Worm (Caenorhabditis elegans) whole organism, young adult: ENCODE results near the gene ubq-1.

Experiments
- D2030.7 ChIP-seq: fragments of 200-800 bp; sonication (Bioruptor generic); IDR thresholded peaks from 2 replicates; pipeline ENCODE4 v1.3.6; 2022; ENCODE audit warnings: missing genetic modification reagents, missing genetic modification characterization, missing compliant biosample characterization
- F23B12.7 ChIP-seq: sonication (generic microtip); optimal IDR thresholded peaks from 2 replicates; lab custom pipeline; 2017; ENCODE audit warnings: missing genetic modification characterization, mild to moderate bottlenecking, missing compliant biosample characterization, antibody characterized with exemption, moderate library complexity; ENCODE audit not compliant: insufficient read depth
- F33H1.4 ChIP-seq: fragments of 200-800 bp; sonication (Bioruptor generic); IDR thresholded peaks from 2 replicates; pipeline ENCODE4 v1.3.6; 2022; ENCODE audit warnings: missing genetic modification reagents, missing genetic modification characterization, missing compliant biosample characterization
- F37B4.10 ChIP-seq: fragments of 200-800 bp; sonication (Bioruptor generic); IDR thresholded peaks from 2 replicates; pipeline ENCODE4 v1.3.6; 2022; ENCODE audit warnings: missing genetic modification characterization, missing compliant biosample characterization
- F39B2.1 ChIP-seq: fragments of 200-800 bp; sonication (Bioruptor generic); IDR thresholded peaks from 2 replicates; pipeline ENCODE4 v1.3.6; 2022; ENCODE audit warnings: missing genetic modification reagents, missing genetic modification characterization, missing compliant biosample characterization
- F55B11.4 ChIP-seq: sonication (generic microtip); optimal IDR thresholded peaks from 2 replicates; lab custom pipeline; 2016; ENCODE audit warnings: missing compliant biosample characterization, missing genetic modification characterization, borderline replicate concordance; ENCODE audit not compliant: insufficient read depth
- T26A5.8 ChIP-seq: sonication (generic microtip); optimal IDR thresholded peaks from 2 replicates; lab custom pipeline; 2016; ENCODE audit warnings: missing genetic modification characterization, missing compliant biosample characterization
- Y53F4B.3 ChIP-seq: fragments of 200-800 bp; sonication (Bioruptor generic); IDR thresholded peaks from 2 replicates; pipeline ENCODE4 v1.3.6; 2022; ENCODE audit warnings: missing genetic modification reagents, missing genetic modification characterization, missing compliant biosample characterization
- Y53G8AR.9 ChIP-seq: fragments of 200-800 bp; sonication (Bioruptor generic); conservative IDR thresholded peaks from 2 replicates; pipeline ENCODE4 v1.3.6; 2022; ENCODE audit warnings: missing genetic modification reagents, missing genetic modification characterization, missing compliant biosample characterization
- Y67H2A.10 ChIP-seq: fragments of 200-800 bp; sonication (Bioruptor generic); conservative IDR thresholded peaks from 2 replicates; pipeline ENCODE4 v1.3.6; 2022; ENCODE audit warnings: missing genetic modification reagents, missing genetic modification characterization, missing compliant biosample characterization
- ZK185.1 ChIP-seq: sonication (generic microtip); optimal IDR thresholded peaks from 2 replicates; lab custom pipeline; 2016; ENCODE audit warnings: mild to moderate bottlenecking, missing genetic modification characterization, missing compliant biosample characterization; ENCODE audit not compliant: poor library complexity, severe bottlenecking
- akir-1 ChIP-seq: fragments of 200-800 bp; sonication (Bioruptor generic); optimal IDR thresholded peaks from 2 replicates; lab custom pipeline; 2018; ENCODE audit warnings: mild to moderate bottlenecking, missing genetic modification characterization, moderate library complexity, missing compliant biosample characterization
- attf-5 ChIP-seq: fragments of 200-800 bp; sonication (Bioruptor generic); optimal IDR thresholded peaks from 2 replicates; lab custom pipeline; 2018; ENCODE audit warnings: mild to moderate bottlenecking, missing genetic modification characterization, missing compliant biosample characterization
- attf-6 ChIP-seq: fragments of 200-800 bp; sonication (Bioruptor generic); IDR thresholded peaks from 2 replicates; pipeline ENCODE4 v1.3.6; 2022; ENCODE audit warnings: missing genetic modification reagents, missing genetic modification characterization, missing compliant biosample characterization
- bed-2 ChIP-seq: fragments of 200-800 bp; sonication (Bioruptor generic); IDR thresholded peaks from 2 replicates; pipeline ENCODE4 v1.3.6; 2022; ENCODE audit warnings: missing genetic modification reagents, missing genetic modification characterization, missing compliant biosample characterization
- cebp-1 ChIP-seq, 2 experiments: fragments of 200-800 bp in 1 of 2; sonication (Bioruptor generic) in 1 of 2; sonication (generic microtip) in 1 of 2; IDR thresholded peaks in 1 of 2; optimal IDR thresholded peaks in 1 of 2; 2 replicates each; pipeline versions ENCODE4 v1.3.6 to Lab custom; 2017 to 2022; ENCODE audit warnings: missing compliant biosample characterization in 2 of 2, missing genetic modification characterization in 2 of 2, mild to moderate bottlenecking in 1 of 2, missing genetic modification reagents in 1 of 2, moderate library complexity in 1 of 2
- dpl-1 ChIP-seq: fragments of 150-350 bp; optimal IDR thresholded peaks from 2 replicates; lab custom pipeline; 2014; ENCODE audit warnings: missing biosample characterization, missing genetic modification reagents, missing genetic modification characterization
- egl-18 ChIP-seq: fragments of 200-800 bp; sonication (Bioruptor generic); IDR thresholded peaks from 2 replicates; pipeline ENCODE4 v1.3.6; 2022; ENCODE audit warnings: missing genetic modification reagents, missing genetic modification characterization, missing compliant biosample characterization
- egl-44 ChIP-seq: fragments of 200-800 bp; sonication (Bioruptor generic); IDR thresholded peaks from 2 replicates; pipeline ENCODE4 v1.3.6; 2022; ENCODE audit warnings: missing genetic modification reagents, missing genetic modification characterization, missing compliant biosample characterization
- ets-4 ChIP-seq: fragments of 200-800 bp; sonication (Bioruptor generic); optimal IDR thresholded peaks from 2 replicates; lab custom pipeline; 2018; ENCODE audit warnings: mild to moderate bottlenecking, missing genetic modification characterization, missing compliant biosample characterization
- him-1 ChIP-seq: sonication (generic microtip); optimal IDR thresholded peaks from 2 replicates; lab custom pipeline; 2016; ENCODE audit warnings: missing genotype, missing genetic modification reagents, missing genetic modification characterization, missing compliant biosample characterization
- hlh-12 ChIP-seq: sonication (generic microtip); optimal IDR thresholded peaks from 2 replicates; lab custom pipeline; 2016; ENCODE audit warnings: missing genetic modification characterization, missing compliant biosample characterization
- hlh-26 ChIP-seq: fragments of 200-800 bp; sonication (Bioruptor generic); conservative IDR thresholded peaks from 2 replicates; pipeline ENCODE4 v1.3.6; 2022; ENCODE audit warnings: missing genetic modification reagents, missing genetic modification characterization, missing compliant biosample characterization
- hmg-1.2 ChIP-seq: fragments of 200-800 bp; sonication (Bioruptor generic); IDR thresholded peaks from 2 replicates; pipeline ENCODE4 v1.3.6; 2022; ENCODE audit warnings: missing genetic modification reagents, missing genetic modification characterization, missing compliant biosample characterization
- lin-35 ChIP-seq, 3 experiments: fragments of 150-350 bp in 2 of 3; sonication (generic microtip) in 1 of 3; optimal IDR thresholded peaks; 2 replicates each; lab custom pipeline; 2014 to 2018; ENCODE audit warnings: missing biosample characterization in 3 of 3, missing genetic modification characterization in 3 of 3, missing genetic modification reagents in 3 of 3
- lin-40 ChIP-seq: sonication (generic microtip); optimal IDR thresholded peaks from 2 replicates; lab custom pipeline; 2016; ENCODE audit warnings: missing genetic modification characterization, mild to moderate bottlenecking, missing compliant biosample characterization, missing genotype, missing genetic modification reagents
- lin-54 ChIP-seq: fragments of 200-800 bp; sonication (Bioruptor generic); optimal IDR thresholded peaks from 2 replicates; lab custom pipeline; 2018; ENCODE audit warnings: mild to moderate bottlenecking, missing genetic modification characterization, missing compliant biosample characterization
- lsl-1 ChIP-seq: fragments of 200-800 bp; sonication (Bioruptor generic); optimal IDR thresholded peaks from 2 replicates; lab custom pipeline; 2018; ENCODE audit warnings: mild to moderate bottlenecking, missing genetic modification characterization, moderate library complexity, missing compliant biosample characterization
- madf-10 ChIP-seq: sonication (generic microtip); optimal IDR thresholded peaks from 2 replicates; lab custom pipeline; 2016; ENCODE audit warnings: mild to moderate bottlenecking, missing genetic modification characterization, missing compliant biosample characterization
- madf-6 ChIP-seq: fragments of 200-800 bp; sonication (Bioruptor generic); IDR thresholded peaks from 2 replicates; pipeline ENCODE4 v1.3.6; 2022; ENCODE audit warnings: missing genetic modification reagents, missing genetic modification characterization, missing compliant biosample characterization
- madf-8 ChIP-seq: fragments of 200-800 bp; sonication (Bioruptor generic); conservative IDR thresholded peaks from 2 replicates; pipeline ENCODE4 v1.3.6; 2022; ENCODE audit warnings: missing genetic modification reagents, missing genetic modification characterization, missing compliant biosample characterization
- mcd-1 ChIP-seq: fragments of 200-800 bp; sonication (Bioruptor generic); IDR thresholded peaks from 2 replicates; pipeline ENCODE4 v1.3.6; 2022; ENCODE audit warnings: missing genetic modification reagents, missing genetic modification characterization, missing compliant biosample characterization
- mel-28 ChIP-seq: sonication (generic microtip); optimal IDR thresholded peaks from 2 replicates; lab custom pipeline; 2016; ENCODE audit warnings: borderline replicate concordance, mild to moderate bottlenecking, missing genetic modification characterization, missing compliant biosample characterization
- nhr-179 ChIP-seq: sonication (generic microtip); optimal IDR thresholded peaks from 2 replicates; lab custom pipeline; 2016; ENCODE audit warnings: mild to moderate bottlenecking, missing genetic modification characterization, missing compliant biosample characterization
- snpc-1.3 ChIP-seq: sonication (generic microtip); optimal IDR thresholded peaks from 2 replicates; lab custom pipeline; 2017; ENCODE audit warnings: missing genetic modification characterization, mild to moderate bottlenecking, missing compliant biosample characterization, antibody characterized with exemption, moderate library complexity, missing genotype, missing genetic modification reagents; ENCODE audit not compliant: insufficient read depth
- snpc-3.4 ChIP-seq: sonication (generic microtip); optimal IDR thresholded peaks from 2 replicates; lab custom pipeline; 2017; ENCODE audit warnings: missing genetic modification characterization, mild to moderate bottlenecking, missing compliant biosample characterization, antibody characterized with exemption, moderate library complexity, missing genotype, missing genetic modification reagents
- snpc-4 ChIP-seq, 5 experiments: fragments of 150-350 bp in 1 of 5; sonication (generic microtip) in 4 of 5; optimal IDR thresholded peaks; 2 replicates each; lab custom pipeline; 2014 to 2018; ENCODE audit warnings: missing genetic modification characterization in 5 of 5, missing biosample characterization in 3 of 5, antibody characterized with exemption in 2 of 5, mild to moderate bottlenecking in 2 of 5, missing compliant biosample characterization in 2 of 5, missing genotype in 2 of 5, moderate library complexity in 2 of 5, missing genetic modification reagents in 1 of 5
- tbp1 ChIP-seq: fragments of 200-800 bp; sonication (Bioruptor generic); optimal IDR thresholded peaks from 2 replicates; lab custom pipeline; 2018; ENCODE audit warnings: mild to moderate bottlenecking, missing genetic modification characterization, missing compliant biosample characterization
- ztf-6 ChIP-seq: fragments of 200-800 bp; sonication (Bioruptor generic); IDR thresholded peaks from 2 replicates; pipeline ENCODE4 v1.3.6; 2022; ENCODE audit warnings: missing genetic modification reagents, missing genetic modification characterization, missing compliant biosample characterization

Gene ubq-1

DNA sequence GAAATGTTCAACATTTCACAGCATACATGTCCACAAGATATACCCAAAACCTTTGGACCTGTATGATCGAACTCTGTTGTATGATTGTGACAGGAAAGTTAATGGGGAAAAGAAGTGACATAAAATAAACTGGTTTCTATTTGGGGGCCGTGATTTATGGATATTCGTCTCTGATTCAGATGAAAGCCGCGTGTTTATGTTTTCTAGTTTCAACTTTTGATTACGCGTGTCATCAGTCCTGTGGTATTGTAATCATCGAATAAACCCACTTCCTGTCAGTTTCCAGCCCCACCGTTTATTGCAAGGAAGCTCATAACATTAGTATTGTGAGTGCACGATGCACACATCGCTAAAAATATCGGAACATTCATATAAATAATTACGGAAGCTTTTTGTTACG is 17.8 kb upstream of the ubq-1 start:
- TF ChIP-seq akir-1 (GFP tag; lab: Kevin White, UChicago) (no peak), F55B11.4 (tag; lab: Kevin White, UChicago) (no peak), ztf-6 (GFP tag; lab: Robert Waterston, UW) (no peak), lin-40 (tag; lab: Kevin White, UChicago) (no peak), mel-28 (no peak), attf-6 (no peak)

DNA sequence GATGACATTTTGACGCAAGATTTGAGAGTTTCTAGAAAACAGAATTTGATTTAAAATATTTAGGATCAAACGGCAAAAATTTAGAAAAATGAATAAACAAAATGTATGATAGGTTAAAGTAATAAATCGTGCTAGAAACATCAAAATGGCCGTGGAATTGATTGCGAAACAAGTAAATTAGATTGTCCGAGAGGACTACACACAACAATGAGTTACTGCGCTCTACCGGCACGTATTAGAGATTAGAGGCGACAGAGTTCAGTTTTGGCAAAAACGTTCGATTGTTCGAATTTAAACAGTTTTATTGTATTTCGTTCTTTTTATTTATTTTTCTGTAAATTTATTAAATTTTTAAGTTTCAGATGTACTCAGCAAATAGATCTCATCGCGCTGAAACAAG is 14.3 kb upstream of the ubq-1 start, which contains the start of the genes dnc-2 and bcl-7:
Gene dnc-2, minus strand, starts transcription at position 33 of the 400 bp plus-strand sequence.
Gene bcl-7, plus strand, starts transcription at position 363 of the 400 bp plus-strand sequence.
- TF ChIP-seq Y53F4B.3 (GFP tag; lab: Robert Waterston, UW) (no peak), F23B12.7 (tag; lab: Kevin White, UChicago) (no peak), nhr-179 (tag; lab: Kevin White, UChicago) (no peak), hmg-1.2 (GFP tag; lab: Robert Waterston, UW) (peak; percentile 94), madf-8 (0 out of 2 replicates have a peak, but pooled peaks have one; percentile 13), bed-2 (GFP tag; lab: Robert Waterston, UW) (no peak), lin-35 (GFP tag; optimal IDR thresholded peaks at IDR 0.05; lab: Kevin White, UChicago) (peak in 1 of 3 experiments; percentile 6), egl-44 (GFP tag; lab: Robert Waterston, UW) (no peak), cebp-1 (GFP tag; IDR thresholded peaks at IDR 0.05; lab: Robert Waterston, UW) (peak; percentile 79), cebp-1 (tag; optimal IDR thresholded peaks at IDR 0.05; lab: Kevin White, UChicago) (peak; percentile 96), snpc-1.3 (tag; lab: Kevin White, UChicago) (no peak), attf-5 (GFP tag; lab: Kevin White, UChicago) (no peak), F33H1.4 (GFP tag; lab: Robert Waterston, UW) (peak; percentile 32; the same call in 1 of the 2 replicates), T26A5.8 (no peak), snpc-4 (GFP tag; optimal IDR thresholded peaks at IDR 0.05; lab: Kevin White, UChicago) (no peak), snpc-4 (tag; optimal IDR thresholded peaks at IDR 0.05; lab: Kevin White, UChicago) (peak in 1 of 4 experiments; percentile 37), egl-18 (GFP tag; lab: Robert Waterston, UW) (no peak), mcd-1 (peak; percentile 82), F39B2.1 (GFP tag; lab: Robert Waterston, UW) (no peak), ets-4 (GFP tag; lab: Kevin White, UChicago) (no peak), madf-6 (GFP tag; lab: Robert Waterston, UW) (peak; percentile 60; the same call in 1 of the 2 replicates), snpc-3.4 (tag; lab: Kevin White, UChicago) (no peak), ZK185.1 (peak; percentile 19), D2030.7 (GFP tag; lab: Robert Waterston, UW) (0 out of 2 replicates have a peak, but pooled peaks have one; percentile 19), lsl-1 (GFP tag; lab: Kevin White, UChicago) (peak; percentile 24)

- TF ChIP-seq Y53G8AR.9 (no peak), lin-54 (no peak), Y67H2A.10 (GFP tag; lab: Robert Waterston, UW) (no peak), him-1 (tag; lab: Kevin White, UChicago) (no peak), hlh-12 (no peak), F37B4.10 (no peak), dpl-1 (GFP tag; lab: Kevin White, UChicago) (no peak), madf-10 (tag; lab: Kevin White, UChicago) (no peak), hlh-26 (no peak), lin-40 (tag; lab: Kevin White, UChicago) (no peak), tbp1 (no peak)
Measured at ce11 chrIII:5930659-5931058, 9.4 kb upstream of the ubq-1 start.
